Fruit fly (Drosophila melanogaster): Measurements from ENCODE around the gene mura.

The mura gene

DNA sequence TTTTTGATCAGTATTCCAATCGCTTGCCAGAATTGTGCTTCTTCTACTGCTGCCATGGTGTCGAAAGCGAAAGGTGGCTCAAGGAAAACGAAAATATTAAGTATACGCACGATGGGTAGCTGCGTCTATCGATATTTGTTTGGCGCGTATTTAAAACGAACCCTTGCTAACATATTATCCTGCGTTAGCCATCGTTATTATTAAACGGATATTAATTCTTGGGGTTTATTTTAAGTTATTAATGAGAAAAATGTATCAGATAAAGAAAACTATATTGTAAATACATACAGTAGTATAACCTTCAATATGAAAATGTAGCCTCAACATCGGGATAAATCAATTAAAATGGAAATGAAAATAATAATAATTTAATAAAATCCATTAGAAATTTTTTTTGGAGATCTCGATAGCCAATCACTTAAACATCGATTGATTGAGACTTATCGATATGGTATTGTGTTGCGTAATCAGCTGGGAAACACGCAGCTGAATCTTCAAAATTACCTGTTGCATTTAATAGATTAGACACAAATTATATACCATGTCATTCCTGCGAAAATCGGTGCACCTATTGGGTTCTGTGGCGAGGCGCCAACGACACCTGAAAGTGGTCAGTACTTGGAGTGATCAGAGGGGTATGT is 3.8 kb upstream of the mura start, which contains the start of the genes CG9386 and BckdhA (continued):
- TF ChIP-seq CG14441 (GFP tag; IDR thresholded peaks at IDR 0.05) (peak; percentile 55), h (optimal IDR thresholded peaks at IDR 0.05) (no peak), Bteb2 (GFP tag; optimal IDR thresholded peaks at IDR 0.05) (peak; percentile 35), CG16813 (GFP tag; IDR thresholded peaks at IDR 0.05; ENCODE audit: partially characterized antibody) (peak; percentile 70), BtbVII (GFP tag; optimal IDR thresholded peaks at IDR 0.05) (no peak), CG30403 (GFP tag; optimal IDR thresholded peaks at IDR 0.05) (peak; percentile 75), ranshi (GFP tag; IDR thresholded peaks at IDR 0.05) (0 out of 2 replicates have a peak, but pooled peaks have one; percentile 26), Aef1 (GFP tag; IDR thresholded peaks at IDR 0.05) (peak; percentile 13; the same call in 1 of the 3 replicates), caup (GFP tag; optimal IDR thresholded peaks at IDR 0.05; ENCODE audit: severe bottlenecking) (peak; percentile 52), wor (GFP tag; IDR thresholded peaks at IDR 0.05) (no peak), Blimp-1 (GFP tag; optimal IDR thresholded peaks at IDR 0.05) (peak; percentile 65), CG2129 (GFP tag; IDR thresholded peaks at IDR 0.05; ENCODE audit: partially characterized antibody) (peak; percentile 36), twi (tag; optimal IDR thresholded peaks at IDR 0.05) (no peak), pzg (GFP tag; optimal IDR thresholded peaks at IDR 0.05) (peak; percentile 55), CG6683 (GFP tag; optimal IDR thresholded peaks at IDR 0.05) (no peak), CkIIα-i1 (GFP tag; IDR thresholded peaks at IDR 0.05) (no peak), CG17385 (GFP tag; optimal IDR thresholded peaks at IDR 0.05) (peak; percentile 93), hbn (GFP tag; IDR thresholded peaks at IDR 0.05; ENCODE audit: partially characterized antibody) (peak; percentile 71), Atf6 (GFP tag; IDR thresholded peaks at IDR 0.05) (no peak), so (GFP tag; IDR thresholded peaks at IDR 0.05) (no peak), E2f2 (GFP tag; IDR thresholded peaks at IDR 0.05) (peak; percentile 83), seq (GFP tag; IDR thresholded peaks at IDR 0.05) (no peak), CG6254 (GFP tag; optimal IDR thresholded peaks at IDR 0.05) (no peak), eve (GFP tag; optimal IDR thresholded peaks at IDR 0.05) (no peak), Max (GFP tag; optimal IDR thresholded peaks at IDR 0.05) (peak; percentile 60), CG33557 (GFP tag; optimal IDR thresholded peaks at IDR 0.05) (peak; percentile 10), CG4328 (GFP tag; optimal IDR thresholded peaks at IDR 0.05) (peak; percentile 52), Lhr (GFP tag; optimal IDR thresholded peaks at IDR 0.05) (no peak), CG31441 (GFP tag; IDR thresholded peaks at IDR 0.05) (peak; percentile 52; the same call in 1 of the 2 replicates), CG7987 (GFP tag; optimal IDR thresholded peaks at IDR 0.05) (no peak), pb (GFP tag; optimal IDR thresholded peaks at IDR 0.05) (no peak), C15 (GFP tag; IDR thresholded peaks at IDR 0.05) (no peak), yki (optimal IDR thresholded peaks at IDR 0.05) (no peak), gem (tag; optimal IDR thresholded peaks at IDR 0.05) (peak; percentile 66), CG1529 (GFP tag; optimal IDR thresholded peaks at IDR 0.05) (no peak), CG10267 (tag; optimal IDR thresholded peaks at IDR 0.05) (peak; percentile 57), CHES-1-like (GFP tag; optimal IDR thresholded peaks at IDR 0.05) (peak; percentile 61), zfh2 (GFP tag; optimal IDR thresholded peaks at IDR 0.05) (peak; percentile 58), CG30431 (GFP tag; optimal IDR thresholded peaks at IDR 0.05) (no peak), mld (GFP tag; IDR thresholded peaks at IDR 0.05; ENCODE audit: partially characterized antibody) (no peak), Sox102F (GFP tag; optimal IDR thresholded peaks at IDR 0.05) (no peak), sna (GFP tag; IDR thresholded peaks at IDR 0.05; ENCODE audit: partially characterized antibody) (no peak; the same call in none of the 2 replicates), CG7963 (GFP tag; IDR thresholded peaks at IDR 0.05; ENCODE audit: partially characterized antibody) (no peak), oc (tag; optimal IDR thresholded peaks at IDR 0.05) (no peak), phol (tag; optimal IDR thresholded peaks at IDR 0.05) (peak; percentile 60), CG31388 (GFP tag; optimal IDR thresholded peaks at IDR 0.05) (no peak), az2 (GFP tag; optimal IDR thresholded peaks at IDR 0.05) (peak; percentile 37), D (optimal IDR thresholded peaks at IDR 0.05) (no peak), D (GFP tag; optimal IDR thresholded peaks at IDR 0.05) (no peak), ind (GFP tag; optimal IDR thresholded peaks at IDR 0.05) (peak; percentile 52)
